Worm (Caenorhabditis elegans) whole organism, late embryonic: Measurements from ENCODE around the gene K06H7.2.

ENCODE experiments used
- pros-1 ChIP-seq: fragments of 150-350 bp; optimal IDR thresholded peaks from 2 replicates; lab custom pipeline; 2014; ENCODE audit warnings: missing biosample characterization, missing genetic modification reagents, missing genetic modification characterization
- ref-2 ChIP-seq: sonication (generic microtip); optimal IDR thresholded peaks from 2 replicates; lab custom pipeline; 2016; ENCODE audit warnings: missing genetic modification characterization, missing compliant biosample characterization

Gene K06H7.2

DNA sequence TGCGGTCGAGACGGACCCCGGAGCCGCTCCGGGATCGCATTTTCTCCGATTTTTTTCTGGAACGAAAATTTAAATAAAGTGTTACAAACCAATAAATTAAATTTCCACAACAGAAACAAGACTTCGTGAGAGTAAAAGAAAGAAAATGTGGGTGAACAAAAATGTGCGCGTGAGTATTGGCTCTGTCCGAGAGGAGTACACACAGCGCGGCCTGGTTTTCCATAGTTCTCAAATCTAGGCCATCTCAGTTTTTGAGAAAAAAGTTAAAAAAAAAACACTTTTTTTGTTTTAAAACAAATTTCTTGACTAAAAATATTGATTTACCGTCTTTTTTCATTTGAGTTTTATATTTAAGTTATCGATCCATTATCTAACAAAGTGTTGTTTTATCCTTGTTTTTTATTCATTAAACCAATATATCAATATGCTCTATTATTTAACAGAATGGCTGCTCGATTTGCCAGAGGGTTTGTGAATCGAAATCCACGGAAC, 51.2 kb downstream of the K06H7.2 start, which contains the start of the genes C14B9.8 and mrpl-18 (continued):
- peak; percentile 83 for TF ChIP-seq ref-2 (tag; lab: Kevin White, UChicago)
- TF ChIP-seq pros-1 (tag; lab: Kevin White, UChicago): no peak
